Worm (Caenorhabditis elegans) whole organism, late embryonic: ENCODE measurements around the gene nlp-48.

ENCODE experiments used
- ceh-14 ChIP-seq: sonication (generic microtip); optimal IDR thresholded peaks from 2 replicates; lab custom pipeline; 2016; ENCODE audit warnings: missing genotype, missing genetic modification characterization, missing compliant biosample characterization
- eyg-1 ChIP-seq: sonication (generic microtip); optimal IDR thresholded peaks from 2 replicates; lab custom pipeline; 2016; ENCODE audit warnings: missing genotype, missing genetic modification characterization, missing compliant biosample characterization
- fax-1 ChIP-seq: sonication (generic microtip); optimal IDR thresholded peaks from 2 replicates; lab custom pipeline; 2016; ENCODE audit warnings: missing genotype, missing genetic modification characterization, missing compliant biosample characterization
- fkh-10 ChIP-seq: fragments of 150-350 bp; optimal IDR thresholded peaks from 2 replicates; lab custom pipeline; 2014; ENCODE audit warnings: missing biosample characterization, missing genetic modification reagents, missing genetic modification characterization
- lin-11 ChIP-seq: fragments of 200-800 bp; sonication (Bioruptor generic); optimal IDR thresholded peaks from 2 replicates; lab custom pipeline; 2018; ENCODE audit warnings: mild to moderate bottlenecking, missing genetic modification characterization, missing compliant biosample characterization
- nhr-11 ChIP-seq: fragments of 150-350 bp; optimal IDR thresholded peaks from 2 replicates; lab custom pipeline; 2014; ENCODE audit warnings: missing biosample characterization, missing genetic modification characterization
- odd-2 ChIP-seq: sonication (generic microtip); optimal IDR thresholded peaks from 2 replicates; lab custom pipeline; 2017; ENCODE audit warnings: antibody characterized with exemption, mild to moderate bottlenecking, missing genetic modification characterization, missing compliant biosample characterization
- pha-2 ChIP-seq: sonication (generic microtip); optimal IDR thresholded peaks from 2 replicates; lab custom pipeline; 2017; ENCODE audit warnings: mild to moderate bottlenecking, missing genetic modification characterization, missing compliant biosample characterization
- pha-4 ChIP-seq: fragments of 150-350 bp; optimal IDR thresholded peaks from 2 replicates; lab custom pipeline; 2018; ENCODE audit warnings: missing biosample characterization, missing genetic modification reagents, missing genetic modification characterization
- ztf-16 ChIP-seq: sonication (generic microtip); optimal IDR thresholded peaks from 2 replicates; lab custom pipeline; 2017; ENCODE audit warnings: missing genetic modification characterization, missing compliant biosample characterization

ce11 chrIII:9355412-9355969 is 45.4 kb downstream of the nlp-48 start, which contains the start of gene chtb-1:
- TF ChIP-seq ztf-16 (tag; lab: Kevin White, UChicago) = no peak
- no peak for TF ChIP-seq fkh-10 (GFP tag; lab: Kevin White, UChicago)
- TF ChIP-seq eyg-1 (tag; lab: Kevin White, UChicago) = no peak
- TF ChIP-seq nhr-11 = no peak
- TF ChIP-seq fax-1 = no peak
- TF ChIP-seq odd-2 (tag; lab: Kevin White, UChicago) = no peak
- no peak for TF ChIP-seq lin-11
- no peak for TF ChIP-seq pha-4 (tag; lab: Kevin White, UChicago)
- TF ChIP-seq pha-2 (tag; lab: Kevin White, UChicago) = no peak
- no peak for TF ChIP-seq ceh-14 (tag; lab: Kevin White, UChicago)
